Worm (Caenorhabditis elegans) whole organism, L4 larva: Measurements from ENCODE around the gene str-230.

Experiments used
- F10B5.3 ChIP-seq: sonication (generic microtip); optimal IDR thresholded peaks from 2 replicates; lab custom pipeline; 2016; ENCODE audit warnings: mild to moderate bottlenecking, missing genetic modification characterization, missing compliant biosample characterization
- F49E8.2 ChIP-seq: sonication (generic microtip); optimal IDR thresholded peaks from 2 replicates; lab custom pipeline; 2016; ENCODE audit warnings: missing compliant biosample characterization, mild to moderate bottlenecking, missing genetic modification characterization, borderline replicate concordance
- R02D3.7 ChIP-seq: fragments of 150-350 bp; sonication (generic microtip); optimal IDR thresholded peaks from 3 replicates; lab custom pipeline; 2014; ENCODE audit warnings: missing biosample characterization, missing genetic modification characterization
- T26A8.4 ChIP-seq: fragments of 200-800 bp; sonication (Bioruptor generic); IDR thresholded peaks from 2 replicates; pipeline ENCODE4 v1.3.6; 2022; ENCODE audit warnings: missing genetic modification characterization, missing compliant biosample characterization
- Y105C5A.15 ChIP-seq: fragments of 200-800 bp; sonication (Bioruptor generic); IDR thresholded peaks from 2 replicates; pipeline ENCODE4 v1.3.6; 2022; ENCODE audit warnings: missing genetic modification characterization, missing compliant biosample characterization
- Y48G9A.11 ChIP-seq: fragments of 200-800 bp; sonication (Bioruptor generic); IDR thresholded peaks from 2 replicates; pipeline ENCODE4 v1.3.6; 2022; ENCODE audit warnings: missing genetic modification reagents, missing genetic modification characterization, missing compliant biosample characterization
- Y5F2A.4 ChIP-seq: fragments of 200-800 bp; sonication (Bioruptor generic); optimal IDR thresholded peaks from 2 replicates; lab custom pipeline; 2018; ENCODE audit warnings: mild to moderate bottlenecking, missing genetic modification characterization, missing compliant biosample characterization
- Y75B8A.6 ChIP-seq: fragments of 200-800 bp; sonication (Bioruptor generic); IDR thresholded peaks from 2 replicates; pipeline ENCODE4 v1.3.6; 2022; ENCODE audit warnings: missing genetic modification reagents, missing genetic modification characterization, missing compliant biosample characterization
- ZK546.5 ChIP-seq, 2 experiments: sonication (generic microtip); optimal IDR thresholded peaks; 2 replicates each; lab custom pipeline; 2017; ENCODE audit warnings: missing biosample characterization in 2 of 2, missing genetic modification characterization in 2 of 2
- attf-4 ChIP-seq: sonication (generic microtip); optimal IDR thresholded peaks from 3 replicates; lab custom pipeline; 2017; ENCODE audit warnings: missing biosample characterization, missing genetic modification characterization
- ceh-20 ChIP-seq: fragments of 200-800 bp; sonication (Bioruptor generic); IDR thresholded peaks from 2 replicates; pipeline ENCODE4 v1.3.6; 2022; ENCODE audit warnings: missing genetic modification reagents, missing genetic modification characterization, missing compliant biosample characterization
- ceh-28 ChIP-seq: fragments of 150-350 bp; optimal IDR thresholded peaks from 2 replicates; lab custom pipeline; 2014; ENCODE audit warnings: missing biosample characterization, missing genetic modification reagents, missing genetic modification characterization
- ceh-82 ChIP-seq: sonication (generic microtip); optimal IDR thresholded peaks from 2 replicates; lab custom pipeline; 2017; ENCODE audit warnings: missing biosample characterization, missing genetic modification characterization
- cey-2 ChIP-seq: sonication (generic microtip); optimal IDR thresholded peaks from 3 replicates; lab custom pipeline; 2017; ENCODE audit warnings: missing genetic modification characterization, mild to moderate bottlenecking, missing compliant biosample characterization, antibody characterized with exemption, borderline replicate concordance; ENCODE audit not compliant: insufficient read depth
- daf-12 ChIP-seq: fragments of 150-350 bp; optimal IDR thresholded peaks from 2 replicates; lab custom pipeline; 2014; ENCODE audit warnings: missing biosample characterization, missing genetic modification reagents, missing genetic modification characterization
- daf-16 ChIP-seq, 3 experiments: sonication (generic microtip); optimal IDR thresholded peaks; 2 replicates each; lab custom pipeline; 2016 to 2017; ENCODE audit warnings: missing genetic modification characterization in 3 of 3, missing genetic modification reagents in 3 of 3, mild to moderate bottlenecking in 2 of 3, missing compliant biosample characterization in 2 of 3, missing biosample characterization in 1 of 3, moderate library complexity in 1 of 3
- daf-8 ChIP-seq: fragments of 200-800 bp; sonication (Bioruptor generic); IDR thresholded peaks from 2 replicates; pipeline ENCODE4 v1.3.6; 2022; ENCODE audit warnings: missing genetic modification characterization, missing compliant biosample characterization
- dmd-6 ChIP-seq: fragments of 200-800 bp; sonication (Bioruptor generic); IDR thresholded peaks from 2 replicates; pipeline ENCODE4 v1.3.6; 2022; ENCODE audit warnings: missing genetic modification reagents, missing genetic modification characterization, missing compliant biosample characterization
- dmd-8 ChIP-seq: fragments of 200-800 bp; sonication (Bioruptor generic); IDR thresholded peaks from 2 replicates; pipeline ENCODE4 v1.3.6; 2022; ENCODE audit warnings: missing genetic modification characterization, missing compliant biosample characterization
- dmd-9 ChIP-seq: fragments of 200-800 bp; sonication (Bioruptor generic); IDR thresholded peaks from 2 replicates; pipeline ENCODE4 v1.3.6; 2022; ENCODE audit warnings: missing genetic modification reagents, missing genetic modification characterization, missing compliant biosample characterization
- dpl-1 ChIP-seq: fragments of 150-350 bp; optimal IDR thresholded peaks from 2 replicates; lab custom pipeline; 2014; ENCODE audit warnings: missing biosample characterization, missing genetic modification reagents, missing genetic modification characterization
- dve-1 ChIP-seq: sonication (generic microtip); optimal IDR thresholded peaks from 2 replicates; lab custom pipeline; 2017; ENCODE audit warnings: antibody characterized with exemption, mild to moderate bottlenecking, missing genetic modification characterization, missing compliant biosample characterization; ENCODE audit not compliant: insufficient read depth
- egl-27 ChIP-seq: sonication (generic microtip); optimal IDR thresholded peaks from 3 replicates; lab custom pipeline; 2017; ENCODE audit warnings: missing biosample characterization, missing genetic modification reagents, missing genetic modification characterization
- hif-1 ChIP-seq, 2 experiments: sonication (generic microtip); optimal IDR thresholded peaks; 2 replicates each; lab custom pipeline; 2016 to 2017; ENCODE audit warnings: missing compliant biosample characterization in 2 of 2, missing genetic modification characterization in 2 of 2, missing genetic modification reagents in 2 of 2, missing genotype in 2 of 2, mild to moderate bottlenecking in 1 of 2
- hlh-30 ChIP-seq: sonication (generic microtip); optimal IDR thresholded peaks from 2 replicates; lab custom pipeline; 2017; ENCODE audit warnings: antibody characterized with exemption, mild to moderate bottlenecking, missing genetic modification characterization, missing compliant biosample characterization; ENCODE audit not compliant: insufficient read depth
- hmg-1.1 ChIP-seq: fragments of 200-800 bp; sonication (Bioruptor generic); IDR thresholded peaks from 2 replicates; pipeline ENCODE4 v1.3.6; 2022; ENCODE audit warnings: missing genetic modification reagents, missing genetic modification characterization, missing compliant biosample characterization
- jun-1 ChIP-seq: fragments of 150-350 bp; optimal IDR thresholded peaks from 2 replicates; lab custom pipeline; 2014; ENCODE audit warnings: missing biosample characterization, missing genetic modification reagents, missing genetic modification characterization
- lin-1 ChIP-seq: fragments of 200-800 bp; sonication (Bioruptor generic); IDR thresholded peaks from 2 replicates; pipeline ENCODE4 v1.3.6; 2022; ENCODE audit warnings: missing genetic modification reagents, missing genetic modification characterization, missing compliant biosample characterization
- lin-13 ChIP-seq: fragments of 150-350 bp; optimal IDR thresholded peaks from 2 replicates; lab custom pipeline; 2014; ENCODE audit warnings: missing biosample characterization, missing genetic modification reagents, missing genetic modification characterization
- lin-38 ChIP-seq: fragments of 200-800 bp; sonication (Bioruptor generic); IDR thresholded peaks from 2 replicates; pipeline ENCODE4 v1.3.6; 2022; ENCODE audit warnings: missing genetic modification reagents, missing genetic modification characterization, missing compliant biosample characterization
- lin-39 ChIP-seq: fragments of 150-350 bp; optimal IDR thresholded peaks from 2 replicates; lab custom pipeline; 2014; ENCODE audit warnings: missing biosample characterization, missing genetic modification reagents, missing genetic modification characterization
- lsy-2 ChIP-seq, 2 experiments: fragments of 150-350 bp in 1 of 2; sonication (generic microtip) in 1 of 2; optimal IDR thresholded peaks; 2 replicates each; lab custom pipeline; 2014 to 2017; ENCODE audit warnings: missing biosample characterization in 2 of 2, missing genetic modification characterization in 2 of 2
- madf-9 ChIP-seq: fragments of 200-800 bp; sonication (Bioruptor generic); conservative IDR thresholded peaks from 2 replicates; pipeline ENCODE4 v1.3.6; 2022; ENCODE audit warnings: missing genetic modification reagents, missing genetic modification characterization, missing compliant biosample characterization
- mep-1 ChIP-seq: fragments of 150-350 bp; sonication (generic microtip); optimal IDR thresholded peaks from 3 replicates; lab custom pipeline; 2014; ENCODE audit warnings: missing biosample characterization, missing genetic modification characterization
- mxl-2 ChIP-seq: fragments of 200-800 bp; sonication (Bioruptor generic); conservative IDR thresholded peaks from 2 replicates; pipeline ENCODE4 v1.3.6; 2022; ENCODE audit warnings: missing genetic modification reagents, missing genetic modification characterization, missing compliant biosample characterization
- nhr-102 ChIP-seq: sonication (generic microtip); optimal IDR thresholded peaks from 2 replicates; lab custom pipeline; 2016; ENCODE audit warnings: mild to moderate bottlenecking, missing genetic modification characterization, moderate library complexity, missing compliant biosample characterization
- nhr-111 ChIP-seq: fragments of 200-800 bp; sonication (Bioruptor generic); optimal IDR thresholded peaks from 2 replicates; lab custom pipeline; 2018; ENCODE audit warnings: mild to moderate bottlenecking, missing genetic modification characterization, missing compliant biosample characterization
- nhr-28 ChIP-seq: fragments of 150-350 bp; optimal IDR thresholded peaks from 2 replicates; lab custom pipeline; 2014; ENCODE audit warnings: missing biosample characterization, missing genetic modification characterization
- nhr-48 ChIP-seq: sonication (generic microtip); optimal IDR thresholded peaks from 2 replicates; lab custom pipeline; 2016; ENCODE audit warnings: mild to moderate bottlenecking, missing genetic modification characterization, missing compliant biosample characterization
- php-3 ChIP-seq: fragments of 200-800 bp; sonication (Bioruptor generic); IDR thresholded peaks from 2 replicates; pipeline ENCODE4 v1.3.6; 2022; ENCODE audit warnings: missing genetic modification reagents, missing genetic modification characterization, missing compliant biosample characterization
- pqm-1 ChIP-seq: sonication (generic microtip); optimal IDR thresholded peaks from 2 replicates; lab custom pipeline; 2017; ENCODE audit warnings: missing biosample characterization, missing genetic modification characterization
- saeg-2 ChIP-seq: fragments of 200-800 bp; sonication (Bioruptor generic); IDR thresholded peaks from 2 replicates; pipeline ENCODE4 v1.3.6; 2022; ENCODE audit warnings: missing genetic modification reagents, missing genetic modification characterization, missing compliant biosample characterization
- set-16 ChIP-seq: fragments of 200-800 bp; sonication (Bioruptor generic); IDR thresholded peaks from 2 replicates; pipeline ENCODE4 v1.3.6; 2022; ENCODE audit warnings: missing genetic modification reagents, missing genetic modification characterization, missing compliant biosample characterization
- snpc-4 ChIP-seq: fragments of 150-350 bp; optimal IDR thresholded peaks from 2 replicates; lab custom pipeline; 2014; ENCODE audit warnings: missing biosample characterization, missing genetic modification characterization
- spr-3 ChIP-seq: fragments of 200-800 bp; sonication (Bioruptor generic); optimal IDR thresholded peaks from 2 replicates; lab custom pipeline; 2018; ENCODE audit warnings: mild to moderate bottlenecking, missing genetic modification characterization, missing compliant biosample characterization
- tra-1 ChIP-seq: fragments of 200-800 bp; sonication (Bioruptor generic); IDR thresholded peaks from 2 replicates; pipeline ENCODE4 v1.3.6; 2022; ENCODE audit warnings: missing genetic modification reagents, missing genetic modification characterization, missing compliant biosample characterization
- unc-39 ChIP-seq: sonication (generic microtip); optimal IDR thresholded peaks from 2 replicates; lab custom pipeline; 2017; ENCODE audit warnings: missing biosample characterization, missing genetic modification characterization

The str-230 gene

ce11 chrV:14203809-14204208 lies 6.8 kb downstream of the str-230 start:
- TF ChIP-seq php-3 (GFP tag; lab: Robert Waterston, UW), result peak; percentile 57; the same call in 1 of the 2 replicates
- TF ChIP-seq mxl-2 (GFP tag; lab: Robert Waterston, UW), result 0 out of 2 replicates have a peak, but pooled peaks have one; percentile 11
- peak; percentile 69 for TF ChIP-seq lin-38 (GFP tag; lab: Robert Waterston, UW)
- TF ChIP-seq dmd-6 (GFP tag; lab: Robert Waterston, UW), result peak; percentile 49
- peak; percentile 20; the same call in 1 of the 2 replicates for TF ChIP-seq set-16
- peak; percentile 56; the same call in 1 of the 2 replicates for TF ChIP-seq ceh-20 (GFP tag; lab: Robert Waterston, UW)

- TF ChIP-seq mep-1 (tag; lab: Kevin White, UChicago) (peak; percentile 96), egl-27 (tag; lab: Kevin White, UChicago) (no peak), cey-2 (tag; lab: Kevin White, UChicago) (peak; percentile 11), hif-1 (tag; optimal IDR thresholded peaks at IDR 0.05; lab: Kevin White, UChicago) (peak; percentile 15 to 86), ZK546.5 (tag; optimal IDR thresholded peaks at IDR 0.05; lab: Kevin White, UChicago) (no peak), madf-9 (GFP tag; lab: Robert Waterston, UW) (no peak), Y48G9A.11 (GFP tag; lab: Robert Waterston, UW) (no peak), lin-38 (GFP tag; lab: Robert Waterston, UW) (peak; percentile 71), lin-13 (GFP tag; lab: Kevin White, UChicago) (peak; percentile 94), daf-8 (GFP tag; lab: Robert Waterston, UW) (0 out of 2 replicates have a peak, but pooled peaks have one; percentile 39), dpl-1 (GFP tag; lab: Kevin White, UChicago) (peak; percentile 65), pqm-1 (tag; lab: Kevin White, UChicago) (peak; percentile 63), R02D3.7 (no peak), mxl-2 (GFP tag; lab: Robert Waterston, UW) (no peak), lin-39 (tag; lab: Kevin White, UChicago) (peak; percentile 21), daf-12 (tag; lab: Kevin White, UChicago) (no peak), ceh-28 (tag; lab: Kevin White, UChicago) (peak; percentile 43), nhr-48 (tag; lab: Kevin White, UChicago) (peak; percentile 90), Y5F2A.4 (GFP tag; lab: Kevin White, UChicago) (no peak), jun-1 (tag; lab: Kevin White, UChicago) (peak; percentile 81), set-16 (peak; percentile 61), lsy-2 (tag; optimal IDR thresholded peaks at IDR 0.05; lab: Kevin White, UChicago) (peak; percentile 87 to 90), Y105C5A.15 (GFP tag; lab: Robert Waterston, UW) (no peak), nhr-28 (peak; percentile 100), unc-39 (tag; lab: Kevin White, UChicago) (no peak), dmd-9 (GFP tag; lab: Robert Waterston, UW) (no peak), hlh-30 (tag; lab: Kevin White, UChicago) (peak; percentile 97), nhr-111 (GFP tag; lab: Kevin White, UChicago) (no peak), T26A8.4 (GFP tag; lab: Robert Waterston, UW) (peak; percentile 84), F49E8.2 (tag; lab: Kevin White, UChicago) (no peak), nhr-102 (peak; percentile 79), snpc-4 (tag; lab: Kevin White, UChicago) (peak; percentile 45), hmg-1.1 (GFP tag; lab: Robert Waterston, UW) (peak; percentile 93), dve-1 (peak; percentile 98), tra-1 (GFP tag; lab: Robert Waterston, UW) (peak; percentile 54; the same call in 1 of the 2 replicates), ceh-82 (no peak), Y75B8A.6 (GFP tag; lab: Robert Waterston, UW) (peak; percentile 63; the same call in 1 of the 2 replicates), spr-3 (GFP tag; lab: Kevin White, UChicago) (no peak), saeg-2 (peak; percentile 63; the same call in 1 of the 2 replicates), F10B5.3 (no peak), attf-4 (tag; lab: Kevin White, UChicago) (no peak), dmd-8 (GFP tag; lab: Robert Waterston, UW) (no peak), daf-16 (GFP tag; optimal IDR thresholded peaks at IDR 0.05; lab: Kevin White, UChicago) (peak; percentile 12 to 76), daf-16 (tag; optimal IDR thresholded peaks at IDR 0.05; lab: Kevin White, UChicago) (peak; percentile 86), lin-1 (GFP tag; lab: Robert Waterston, UW) (peak; percentile 67; the same call in 1 of the 2 replicates)
Observed at ce11 chrV:14200086-14200485, 10.6 kb downstream of the str-230 start.
